Worm (Caenorhabditis elegans) whole organism, mixed stage, embryonic: Measurements from ENCODE around the gene F23B12.1.
A peak's percentile ranks its signal among the peaks of the same experiment; 100 is the strongest.

Experiments
- M03D4.4 ChIP-seq: sonication (generic microtip); optimal IDR thresholded peaks from 2 replicates; lab custom pipeline; 2017; ENCODE audit warnings: mild to moderate bottlenecking, missing genetic modification characterization, missing compliant biosample characterization
- blmp-1 ChIP-seq: fragments of 150-350 bp; optimal IDR thresholded peaks from 2 replicates; lab custom pipeline; 2014; ENCODE audit warnings: missing biosample characterization, missing genetic modification characterization
- ceh-39 ChIP-seq: fragments of 150-350 bp; optimal IDR thresholded peaks from 2 replicates; lab custom pipeline; 2014; ENCODE audit warnings: missing biosample characterization, missing genetic modification characterization
- ces-1 ChIP-seq: fragments of 150-350 bp; optimal IDR thresholded peaks from 2 replicates; lab custom pipeline; 2014; ENCODE audit warnings: missing biosample characterization, missing genetic modification reagents, missing genetic modification characterization
- cnd-1 ChIP-seq: fragments of 200-800 bp; sonication (Bioruptor generic); optimal IDR thresholded peaks from 2 replicates; lab custom pipeline; 2018; ENCODE audit warnings: mild to moderate bottlenecking, missing genetic modification characterization, missing compliant biosample characterization
- drap-1 ChIP-seq: fragments of 200-800 bp; sonication (Bioruptor generic); optimal IDR thresholded peaks from 3 replicates; lab custom pipeline; 2018; ENCODE audit warnings: mild to moderate bottlenecking, missing genetic modification characterization, missing compliant biosample characterization
- elt-3 ChIP-seq: fragments of 150-350 bp; optimal IDR thresholded peaks from 2 replicates; lab custom pipeline; 2014; ENCODE audit warnings: missing biosample characterization, missing genetic modification characterization
- flh-1 ChIP-seq: fragments of 200-800 bp; sonication (Bioruptor generic); optimal IDR thresholded peaks from 2 replicates; lab custom pipeline; 2018; ENCODE audit warnings: mild to moderate bottlenecking, missing genetic modification characterization, moderate library complexity, missing compliant biosample characterization
- ham-2 ChIP-seq: fragments of 200-800 bp; sonication (Bioruptor generic); optimal IDR thresholded peaks from 2 replicates; lab custom pipeline; 2018; ENCODE audit warnings: mild to moderate bottlenecking, missing genetic modification characterization, missing compliant biosample characterization
- hlh-1 ChIP-seq: fragments of 150-350 bp; optimal IDR thresholded peaks from 2 replicates; lab custom pipeline; 2014; ENCODE audit warnings: missing biosample characterization, missing genetic modification reagents, missing genetic modification characterization
- lin-13 ChIP-seq: fragments of 150-350 bp; optimal IDR thresholded peaks from 2 replicates; lab custom pipeline; 2014; ENCODE audit warnings: missing biosample characterization, missing genetic modification characterization
- lin-32 ChIP-seq: fragments of 200-800 bp; sonication (Bioruptor generic); optimal IDR thresholded peaks from 2 replicates; lab custom pipeline; 2018; ENCODE audit warnings: mild to moderate bottlenecking, missing genetic modification characterization, missing compliant biosample characterization
- lsy-2 ChIP-seq: fragments of 150-350 bp; optimal IDR thresholded peaks from 2 replicates; lab custom pipeline; 2014; ENCODE audit warnings: missing biosample characterization, missing genetic modification characterization
- mab-5 ChIP-seq: fragments of 150-350 bp; optimal IDR thresholded peaks from 2 replicates; lab custom pipeline; 2014; ENCODE audit warnings: missing biosample characterization, missing genetic modification characterization
- mep-1 ChIP-seq: fragments of 150-350 bp; optimal IDR thresholded peaks from 2 replicates; lab custom pipeline; 2017; ENCODE audit warnings: missing biosample characterization, missing genetic modification reagents, missing genetic modification characterization, inconsistent platforms
- mls-2 ChIP-seq: sonication (generic microtip); optimal IDR thresholded peaks from 2 replicates; lab custom pipeline; 2016; ENCODE audit warnings: mild to moderate bottlenecking, missing genetic modification characterization, moderate library complexity, missing compliant biosample characterization
- nhr-12 ChIP-seq: fragments of 150-350 bp; optimal IDR thresholded peaks from 2 replicates; lab custom pipeline; 2014; ENCODE audit warnings: missing biosample characterization, missing genetic modification characterization
- nhr-2 ChIP-seq: fragments of 150-350 bp; optimal IDR thresholded peaks from 2 replicates; lab custom pipeline; 2014; ENCODE audit warnings: missing biosample characterization, missing genetic modification characterization
- nhr-237 ChIP-seq: fragments of 150-350 bp; optimal IDR thresholded peaks from 2 replicates; lab custom pipeline; 2014; ENCODE audit warnings: missing biosample characterization, missing genetic modification characterization
- nhr-28 ChIP-seq: fragments of 150-350 bp; optimal IDR thresholded peaks from 2 replicates; lab custom pipeline; 2014; ENCODE audit warnings: missing biosample characterization, missing genetic modification characterization
- nhr-76 ChIP-seq: sonication (generic microtip); optimal IDR thresholded peaks from 2 replicates; lab custom pipeline; 2017; ENCODE audit warnings: missing biosample characterization, missing genetic modification characterization
- sem-2 ChIP-seq: fragments of 200-800 bp; sonication (Bioruptor generic); optimal IDR thresholded peaks from 2 replicates; lab custom pipeline; 2018; ENCODE audit warnings: mild to moderate bottlenecking, missing genetic modification characterization, missing compliant biosample characterization
- sptf-1 ChIP-seq: sonication (generic microtip); optimal IDR thresholded peaks from 2 replicates; lab custom pipeline; 2017; ENCODE audit warnings: mild to moderate bottlenecking, missing genetic modification characterization, moderate library complexity, missing compliant biosample characterization
- unc-39 ChIP-seq: fragments of 150-350 bp; optimal IDR thresholded peaks from 2 replicates; lab custom pipeline; 2014; ENCODE audit warnings: missing biosample characterization, missing genetic modification characterization
- unc-62 ChIP-seq: fragments of 150-350 bp; optimal IDR thresholded peaks from 2 replicates; lab custom pipeline; 2014; ENCODE audit warnings: missing biosample characterization, missing genetic modification reagents, missing genetic modification characterization
- zip-8 ChIP-seq: fragments of 150-350 bp; optimal IDR thresholded peaks from 2 replicates; lab custom pipeline; 2014; ENCODE audit warnings: missing biosample characterization, missing genetic modification characterization

The F23B12.1 gene

ce11 chrV:14422317-14422716, 6.6 kb upstream of the F23B12.1 start, which contains the start of gene pas-1:
pas-1 (minus strand) TSS chrV:14422618.
- TF ChIP-seq ham-2 (no peak), nhr-12 (tag; lab: Kevin White, UChicago) (no peak), mls-2 (tag; lab: Kevin White, UChicago) (no peak)

ce11 chrV:14423268-14423667, 5.7 kb upstream of the F23B12.1 start, which contains the start of gene rpoa-12:
rpoa-12 (minus strand) TSS chrV:14423304.
- TF ChIP-seq nhr-237 (tag; lab: Kevin White, UChicago) = peak; percentile 16
- TF ChIP-seq mep-1 (tag; lab: Kevin White, UChicago) = peak; percentile 21
- TF ChIP-seq drap-1 = peak; percentile 69
- no peak for TF ChIP-seq lin-32
- peak; percentile 41 for TF ChIP-seq ces-1 (GFP tag; lab: Kevin White, UChicago)
- no peak for TF ChIP-seq unc-62 (GFP tag; lab: Kevin White, UChicago)
- TF ChIP-seq M03D4.4 (tag; lab: Kevin White, UChicago) = no peak

DNA sequence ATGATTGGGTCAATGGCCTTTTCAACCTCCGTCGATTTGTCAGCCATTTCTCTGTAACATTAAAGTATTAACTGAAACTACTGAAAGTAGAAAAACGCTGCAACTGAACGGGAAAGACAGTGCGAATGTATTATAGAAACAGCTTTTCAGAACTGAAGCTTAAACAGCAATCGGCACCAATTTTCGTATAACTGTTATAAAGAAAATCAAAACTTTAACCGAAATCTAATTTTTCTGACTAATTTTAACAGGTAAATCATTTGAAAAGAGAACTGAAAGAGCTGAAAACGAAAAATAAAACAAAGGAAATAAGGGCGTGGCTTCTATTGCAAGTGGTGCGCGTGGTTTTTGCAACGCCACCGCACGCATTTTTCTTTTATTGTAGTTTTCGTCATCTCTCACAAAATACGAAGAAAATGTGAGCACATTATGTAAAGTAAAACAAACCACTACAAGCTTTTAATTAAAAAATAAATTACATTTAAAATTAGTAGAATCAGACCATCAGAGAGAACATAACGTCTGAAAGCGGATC, 3.9 kb upstream of the F23B12.1 start, which contains the start of gene rrsr-1:
Gene rrsr-1, minus strand, starts transcription at position 51 of the 535 bp plus-strand sequence.
- TF ChIP-seq nhr-12 (tag; lab: Kevin White, UChicago) (no peak), drap-1 (peak; percentile 54), lsy-2 (tag; lab: Kevin White, UChicago) (peak; percentile 18), sptf-1 (tag; lab: Kevin White, UChicago) (peak; percentile 36), nhr-2 (tag; lab: Kevin White, UChicago) (peak; percentile 12), unc-39 (tag; lab: Kevin White, UChicago) (no peak), hlh-1 (peak; percentile 12), M03D4.4 (tag; lab: Kevin White, UChicago) (peak; percentile 46), lin-32 (no peak)

DNA sequence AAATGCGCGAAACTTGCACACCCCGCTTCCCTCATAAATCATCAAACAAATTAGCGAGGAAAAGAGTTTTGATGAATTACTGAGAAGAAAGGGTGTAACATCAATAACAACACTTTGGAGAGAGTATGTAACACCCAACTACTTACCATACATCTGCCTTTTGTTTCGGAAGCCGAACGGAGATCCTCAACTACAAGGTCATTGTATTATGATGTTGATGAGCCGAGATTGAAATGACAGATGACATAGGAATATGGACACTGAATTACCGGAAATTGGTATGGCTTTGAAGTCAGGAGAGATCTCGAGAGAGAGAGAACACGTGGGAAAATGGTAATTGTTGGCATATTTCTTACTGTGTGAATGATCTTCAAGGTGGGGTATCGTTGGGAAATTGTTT, 3.0 kb upstream of the F23B12.1 start:
- TF ChIP-seq ham-2 = peak; percentile 42
- no peak for TF ChIP-seq nhr-237 (tag; lab: Kevin White, UChicago)
- peak; percentile 51 for TF ChIP-seq unc-62 (GFP tag; lab: Kevin White, UChicago)

- peak; percentile 59 for TF ChIP-seq ces-1 (GFP tag; lab: Kevin White, UChicago)
- TF ChIP-seq nhr-2 (tag; lab: Kevin White, UChicago) = peak; percentile 25
- peak; percentile 21 for TF ChIP-seq cnd-1 (tag; lab: Kevin White, UChicago)
- peak; percentile 32 for TF ChIP-seq mls-2 (tag; lab: Kevin White, UChicago)
- TF ChIP-seq unc-62 (GFP tag; lab: Kevin White, UChicago) = no peak
Observed at ce11 chrV:14427069-14427825, 1.7 kb upstream of the F23B12.1 start.

DNA sequence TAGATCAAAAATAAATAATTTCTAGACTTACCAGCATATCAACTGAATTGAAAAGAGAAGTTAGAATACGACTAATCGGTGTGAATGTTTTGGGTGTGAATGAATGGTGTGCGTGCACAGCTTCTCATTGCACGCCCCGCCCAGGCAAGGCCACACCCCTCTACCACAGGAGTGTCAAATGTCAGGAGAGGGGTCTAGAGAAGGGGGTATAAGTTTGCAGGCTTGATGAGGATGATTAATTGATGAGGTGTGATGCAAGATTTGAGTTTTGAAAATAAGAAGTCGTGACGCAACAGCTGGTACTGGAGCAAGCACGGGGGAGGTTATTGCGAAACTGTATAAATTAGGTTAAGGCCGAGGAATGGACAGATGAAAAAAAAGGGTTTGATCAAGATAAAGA, 3.3 kb downstream of the F23B12.1 start, which contains the start of gene egl-1:
Gene egl-1, minus strand, starts transcription at position 101 of the 400 bp plus-strand sequence.
- peak; percentile 77 for TF ChIP-seq zip-8
- no peak for TF ChIP-seq sem-2
- TF ChIP-seq sptf-1 (tag; lab: Kevin White, UChicago) = no peak

DNA sequence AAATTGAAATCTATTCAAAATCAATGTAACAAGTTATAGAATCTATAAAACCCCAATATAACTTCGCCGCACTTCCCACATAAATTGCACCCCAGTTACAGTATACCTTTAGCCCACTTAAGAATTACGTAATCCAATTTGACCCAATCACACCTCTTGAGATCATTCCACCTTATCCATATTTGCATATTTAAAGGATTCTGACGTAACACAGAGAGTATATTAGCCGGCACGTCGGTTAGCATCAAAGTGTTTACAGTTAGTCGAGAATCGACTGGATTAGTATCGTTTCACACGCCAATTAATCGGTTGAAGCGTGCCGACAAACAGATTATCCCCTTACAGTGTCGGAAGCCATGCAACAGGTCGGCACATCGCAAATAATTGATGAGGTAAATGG, 4.6 kb downstream of the F23B12.1 start:
- no peak for TF ChIP-seq unc-39 (tag; lab: Kevin White, UChicago)
- no peak for TF ChIP-seq nhr-76 (tag; lab: Kevin White, UChicago)
- peak; percentile 85 for TF ChIP-seq zip-8
- TF ChIP-seq ceh-39 (tag; lab: Kevin White, UChicago) = no peak
- TF ChIP-seq flh-1 (GFP tag; lab: Kevin White, UChicago) = no peak
- peak; percentile 97 for TF ChIP-seq nhr-2 (tag; lab: Kevin White, UChicago)
- no peak for TF ChIP-seq blmp-1 (tag; lab: Kevin White, UChicago)
- TF ChIP-seq nhr-28 (tag; lab: Kevin White, UChicago) = no peak
- no peak for TF ChIP-seq elt-3 (tag; lab: Kevin White, UChicago)
- no peak for TF ChIP-seq lin-32
- TF ChIP-seq lsy-2 (tag; lab: Kevin White, UChicago) = no peak
- no peak for TF ChIP-seq lin-13 (tag; lab: Kevin White, UChicago)
- TF ChIP-seq mls-2 (tag; lab: Kevin White, UChicago) = no peak
- no peak for TF ChIP-seq mab-5
